Fruit fly (Drosophila melanogaster): ENCODE data around the gene Marcal1.

dm6 chr2L:4973731-4974415, 18.6 kb downstream of the Marcal1 start, which contains the start of gene mRpL28:
- TF ChIP-seq CG34367 (tag; optimal IDR thresholded peaks at IDR 0.05) (no peak), Pif1A (GFP tag; optimal IDR thresholded peaks at IDR 0.05) (no peak), EcR (GFP tag; optimal IDR thresholded peaks at IDR 0.05) (peak; percentile 70), CG12605 (GFP tag; IDR thresholded peaks at IDR 0.05) (no peak), D1 (tag; optimal IDR thresholded peaks at IDR 0.05) (no peak), CG4496 (GFP tag; IDR thresholded peaks at IDR 0.05) (0 out of 3 replicates have a peak, but pooled peaks have one; percentile 24), CG32121 (GFP tag; IDR thresholded peaks at IDR 0.05) (no peak), CG8159 (tag; optimal IDR thresholded peaks at IDR 0.05) (no peak), CG10348 (GFP tag; IDR thresholded peaks at IDR 0.05) (no peak), CG17806 (tag; optimal IDR thresholded peaks at IDR 0.05) (no peak), Pif1B (GFP tag; optimal IDR thresholded peaks at IDR 0.05) (no peak), fd96Ca (GFP tag; IDR thresholded peaks at IDR 0.05) (peak; percentile 18; the same call in 1 of the 3 replicates)
